Worm (Caenorhabditis elegans): ENCODE data around the gene sdz-20.
A peak's percentile ranks its signal among the peaks of the same experiment; 100 is the strongest.

DNA sequence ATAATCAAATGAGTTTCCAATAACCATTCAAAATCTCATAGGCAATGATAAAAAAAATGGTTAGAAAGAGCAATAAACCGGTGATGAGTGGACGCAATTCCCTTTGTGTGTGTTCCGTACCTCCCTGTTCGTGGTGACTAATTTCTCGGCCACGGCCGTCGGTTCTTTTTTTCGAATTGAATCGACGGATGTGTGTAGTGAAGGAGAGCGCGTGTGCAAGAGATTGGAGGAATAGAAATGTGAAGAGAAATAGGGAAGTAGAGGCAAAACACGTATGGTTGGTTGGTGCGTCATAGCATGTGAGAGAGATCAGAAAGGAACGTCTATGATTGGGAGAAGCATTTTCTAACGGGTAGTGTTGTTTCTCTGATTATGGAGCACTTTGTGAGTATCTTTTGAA lies 26.0 kb downstream of the sdz-20 start:
- TF ChIP-seq nhr-11 (tag; optimal IDR thresholded peaks at IDR 0.05) (no peak), nhr-6 (tag; optimal IDR thresholded peaks at IDR 0.05) (no peak), aly-2 (tag; optimal IDR thresholded peaks at IDR 0.05) (no peak), unc-55 (GFP tag; optimal IDR thresholded peaks at IDR 0.05) (peak; percentile 59), unc-62 (GFP tag; optimal IDR thresholded peaks at IDR 0.05) (no peak), mab-5 (tag; optimal IDR thresholded peaks at IDR 0.05) (no peak), mdl-1 (tag; optimal IDR thresholded peaks at IDR 0.05) (peak; percentile 5 to 23), ztf-11 (tag; optimal IDR thresholded peaks at IDR 0.05) (no peak), lin-11 (tag; optimal IDR thresholded peaks at IDR 0.05) (peak; percentile 21), egl-27 (tag; optimal IDR thresholded peaks at IDR 0.05) (no peak), ama-1 (optimal IDR thresholded peaks at IDR 0.05) (no peak), blmp-1 (tag; optimal IDR thresholded peaks at IDR 0.05; ENCODE audit: insufficient read depth) (no peak), zag-1 (tag; optimal IDR thresholded peaks at IDR 0.05) (no peak)

All from whole organism, L2 larva.